Fruit fly (Drosophila melanogaster) whole organism, adult: ENCODE data around the gene CG15200.

Experiments used
- CG11617 ChIP-seq: fragments of 200-800 bp; sonication (Bioruptor generic); optimal IDR thresholded peaks from 2 replicates; lab custom pipeline; 2017; ENCODE audit warnings: mild to moderate bottlenecking, missing biosample characterization, missing genetic modification reagents, missing genetic modification characterization
- CG12768 ChIP-seq: fragments of 200-800 bp; sonication (Bioruptor generic); optimal IDR thresholded peaks from 2 replicates; lab custom pipeline; 2017; ENCODE audit warnings: missing biosample characterization, missing genetic modification characterization, mild to moderate bottlenecking, moderate library complexity, missing genetic modification reagents
- CG1620 ChIP-seq: fragments of 200-800 bp; sonication (Bioruptor generic); optimal IDR thresholded peaks from 2 replicates; lab custom pipeline; 2016; ENCODE audit warnings: missing biosample characterization, missing genetic modification characterization
- CG7101 ChIP-seq: fragments of 200-800 bp; sonication (Bioruptor generic); optimal IDR thresholded peaks from 2 replicates; lab custom pipeline; 2018; ENCODE audit warnings: missing biosample characterization, mild to moderate bottlenecking, missing genetic modification characterization, moderate library complexity
- Clk ChIP-seq: fragments of 200-800 bp; sonication (Bioruptor generic); optimal IDR thresholded peaks from 2 replicates; lab custom pipeline; 2017; ENCODE audit warnings: missing biosample characterization, missing genetic modification characterization
- Hr96 ChIP-seq: fragments of 200-800 bp; sonication (Bioruptor generic); optimal IDR thresholded peaks from 2 replicates; lab custom pipeline; 2016; ENCODE audit warnings: missing biosample characterization, missing genetic modification characterization
- bab1 ChIP-seq: fragments of 200-800 bp; sonication (Bioruptor generic); optimal IDR thresholded peaks from 3 replicates; lab custom pipeline; 2019; ENCODE audit warnings: missing biosample characterization, mild to moderate bottlenecking, missing genetic modification characterization, moderate library complexity
- cic ChIP-seq: fragments of 200-800 bp; sonication (Bioruptor generic); optimal IDR thresholded peaks from 2 replicates; lab custom pipeline; 2017; ENCODE audit warnings: missing biosample characterization, mild to moderate bottlenecking, missing genetic modification characterization, moderate library complexity
- cnc ChIP-seq, 2 experiments: fragments of >200 bp; optimal IDR thresholded peaks; 2 replicates each; lab custom pipeline; 2017
- kay ChIP-seq: fragments of 200-800 bp; sonication (Bioruptor generic); peaks from one replicate; lab custom pipeline; 2016; ENCODE audit warnings: missing biosample characterization, missing genetic modification characterization, borderline replicate concordance
- ovo ChIP-seq: fragments of 200-800 bp; sonication (Bioruptor generic); optimal IDR thresholded peaks from 2 replicates; lab custom pipeline; 2016; ENCODE audit warnings: missing biosample characterization, missing genetic modification characterization
- tj ChIP-seq: fragments of 200-800 bp; sonication (Bioruptor generic); optimal IDR thresholded peaks from 3 replicates; lab custom pipeline; 2017; ENCODE audit warnings: missing biosample characterization, mild to moderate bottlenecking, missing genetic modification characterization, moderate library complexity
- toe ChIP-seq: fragments of 200-800 bp; sonication (Bioruptor generic); optimal IDR thresholded peaks from 2 replicates; lab custom pipeline; 2016; ENCODE audit warnings: missing biosample characterization, missing genetic modification characterization

DNA sequence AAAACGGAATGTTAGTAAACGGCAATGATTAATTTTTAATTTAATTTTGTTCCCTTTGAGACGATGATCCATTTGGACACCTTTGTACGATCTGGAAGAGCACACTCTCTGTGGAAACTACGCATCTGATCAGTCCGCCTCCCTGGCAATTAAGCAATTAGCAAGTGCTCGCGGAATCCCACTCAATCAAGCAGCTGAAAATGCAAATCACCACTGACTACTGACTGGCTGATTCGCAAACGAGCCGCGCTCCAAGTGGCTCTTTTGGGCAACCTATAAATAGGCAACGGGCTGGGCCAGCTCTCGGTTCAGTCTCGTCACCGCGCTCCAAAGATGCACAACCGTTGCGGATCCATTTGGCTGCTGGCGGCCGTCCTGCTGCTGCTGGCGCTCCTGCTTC is 38.9 kb upstream of the CG15200 start, which contains the start of gene CG15201:
- no peak for TF ChIP-seq cic (GFP tag; lab: Kevin White, UChicago)
- TF ChIP-seq Hr96 (GFP tag; lab: Kevin White, UChicago), result no peak
- no peak for TF ChIP-seq CG12768 (GFP tag; lab: Kevin White, UChicago)
- TF ChIP-seq CG7101 (tag; lab: Kevin White, UChicago), result no peak
- no peak for TF ChIP-seq CG11617 (GFP tag; lab: Kevin White, UChicago)
- TF ChIP-seq ovo, result no peak
- TF ChIP-seq cnc (optimal IDR thresholded peaks at IDR 0.05; lab: Kevin White, UChicago), result no peak
- TF ChIP-seq kay (GFP tag; lab: Kevin White, UChicago), result no peak
- TF ChIP-seq Clk (GFP tag; lab: Kevin White, UChicago), result no peak
- no peak for TF ChIP-seq tj (GFP tag; lab: Kevin White, UChicago)
- no peak for TF ChIP-seq bab1
- no peak for TF ChIP-seq CG1620 (GFP tag; lab: Kevin White, UChicago)
- no peak for TF ChIP-seq toe (GFP tag; lab: Kevin White, UChicago)
